Fruit fly (Drosophila melanogaster): ENCODE data around the gene AsnRS.

- TF ChIP-seq gl (tag; optimal IDR thresholded peaks at IDR 0.05), result no peak
- TF ChIP-seq EcR (GFP tag; optimal IDR thresholded peaks at IDR 0.05), result no peak
- no peak for TF ChIP-seq D1 (tag; optimal IDR thresholded peaks at IDR 0.05)
- TF ChIP-seq Snoo (tag; optimal IDR thresholded peaks at IDR 0.05), result no peak
- TF ChIP-seq CG17806 (tag; optimal IDR thresholded peaks at IDR 0.05), result no peak
- no peak for TF ChIP-seq CG12605 (GFP tag; IDR thresholded peaks at IDR 0.05)
- TF ChIP-seq Pif1A (GFP tag; optimal IDR thresholded peaks at IDR 0.05), result no peak
- TF ChIP-seq CG9948 (tag; optimal IDR thresholded peaks at IDR 0.05), result no peak
- TF ChIP-seq CG34367 (tag; optimal IDR thresholded peaks at IDR 0.05), result no peak
- no peak for TF ChIP-seq CG4496 (GFP tag; IDR thresholded peaks at IDR 0.05)
- TF ChIP-seq fd96Ca (GFP tag; IDR thresholded peaks at IDR 0.05), result no peak
- TF ChIP-seq CG8159 (tag; optimal IDR thresholded peaks at IDR 0.05), result no peak
- TF ChIP-seq rn (GFP tag; IDR thresholded peaks at IDR 0.05), result no peak
- TF ChIP-seq Ets98B (GFP tag; IDR thresholded peaks at IDR 0.05), result no peak
These were observed 17.5 kb downstream of the AsnRS start, which contains the start of gene CG10561 for dm6 chr2L:19114183-19114776.
